Worm (Caenorhabditis elegans) whole organism, young adult: ENCODE results near the gene srsy-2.

Experiments used
- T07F8.4 ChIP-seq: sonication (generic microtip); optimal IDR thresholded peaks from 2 replicates; lab custom pipeline; 2016; ENCODE audit warnings: mild to moderate bottlenecking, missing genetic modification characterization, moderate library complexity, missing compliant biosample characterization
- atf-7 ChIP-seq: sonication (generic microtip); optimal IDR thresholded peaks from 2 replicates; lab custom pipeline; 2017; ENCODE audit warnings: mild to moderate bottlenecking, missing genetic modification characterization, missing compliant biosample characterization
- ceh-79 ChIP-seq: sonication (generic microtip); optimal IDR thresholded peaks from 2 replicates; lab custom pipeline; 2017; ENCODE audit warnings: mild to moderate bottlenecking, missing genetic modification characterization, missing compliant biosample characterization
- egl-44 ChIP-seq: fragments of 200-800 bp; sonication (Bioruptor generic); IDR thresholded peaks from 2 replicates; pipeline ENCODE4 v1.3.6; 2022; ENCODE audit warnings: missing genetic modification reagents, missing genetic modification characterization, missing compliant biosample characterization
- hlh-12 ChIP-seq: sonication (generic microtip); optimal IDR thresholded peaks from 2 replicates; lab custom pipeline; 2016; ENCODE audit warnings: missing genetic modification characterization, missing compliant biosample characterization
- nhr-80 ChIP-seq: sonication (generic microtip); optimal IDR thresholded peaks from 2 replicates; lab custom pipeline; 2016; ENCODE audit warnings: missing genetic modification characterization, missing compliant biosample characterization
- sea-2 ChIP-seq: fragments of 200-800 bp; sonication (Bioruptor generic); IDR thresholded peaks from 2 replicates; pipeline ENCODE4 v1.3.6; 2022; ENCODE audit warnings: missing genetic modification characterization, missing compliant biosample characterization
- unc-62 ChIP-seq: fragments of 150-350 bp; optimal IDR thresholded peaks from 2 replicates; lab custom pipeline; 2014; ENCODE audit warnings: missing biosample characterization, missing genetic modification reagents, missing genetic modification characterization

DNA sequence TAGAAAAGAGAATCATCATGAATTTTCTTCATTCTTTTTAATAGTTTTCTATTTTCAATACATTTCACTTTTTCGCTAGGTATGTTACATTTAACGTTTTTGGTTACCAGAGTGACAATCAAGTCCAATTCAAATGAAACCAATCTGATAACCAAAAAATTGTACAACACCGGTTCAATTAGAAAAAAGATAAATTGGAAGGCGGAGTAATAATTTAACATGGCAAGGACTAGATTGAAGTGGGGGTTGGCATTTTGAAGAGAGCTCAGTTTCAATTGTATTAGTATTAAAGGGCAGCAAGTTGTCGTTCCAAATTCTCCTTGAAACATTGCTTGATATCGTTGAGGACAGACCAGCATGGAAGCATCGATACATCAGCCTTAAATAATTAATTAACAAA lies 25.8 kb upstream of the srsy-2 start:
- TF ChIP-seq T07F8.4 (no peak), egl-44 (no peak), ceh-79 (peak; percentile 44), sea-2 (GFP tag; lab: Robert Waterston, UW) (no peak), nhr-80 (tag; lab: Kevin White, UChicago) (no peak), unc-62 (GFP tag; lab: Kevin White, UChicago) (no peak), atf-7 (tag; lab: Kevin White, UChicago) (no peak), hlh-12 (tag; lab: Kevin White, UChicago) (no peak)
